Worm (Caenorhabditis elegans): ENCODE results near the gene aat-7.

aat-7 gene

DNA sequence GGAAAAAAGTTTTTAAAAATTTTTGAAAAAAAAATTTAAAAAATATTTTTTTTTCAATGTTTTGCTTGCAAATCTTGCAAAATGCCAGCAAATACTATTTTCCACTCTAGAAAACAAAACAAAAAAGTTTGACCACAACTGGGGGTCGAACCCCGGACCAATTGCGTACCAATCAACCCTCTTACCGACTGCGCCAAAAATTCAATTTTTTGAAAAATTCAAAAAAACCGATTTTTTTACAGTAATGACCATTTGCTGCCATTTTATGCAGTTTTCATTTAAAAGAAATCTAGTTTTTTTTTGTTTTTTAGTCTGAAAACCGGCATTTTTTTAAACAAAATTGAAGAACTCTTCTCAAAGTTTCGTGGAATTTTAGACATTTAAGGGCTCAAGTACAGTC is 24.2 kb upstream of the aat-7 start:
- TF ChIP-seq Y5F2A.4 (GFP tag; optimal IDR thresholded peaks at IDR 0.05) (no peak), attf-4 (tag; optimal IDR thresholded peaks at IDR 0.05) (no peak), D1046.2 (GFP tag; IDR thresholded peaks at IDR 0.05) (no peak), dmd-8 (GFP tag; IDR thresholded peaks at IDR 0.05) (no peak), zfp-3 (GFP tag; conservative IDR thresholded peaks at IDR 0.05) (no peak), aly-2 (tag; optimal IDR thresholded peaks at IDR 0.05) (no peak)

DNA sequence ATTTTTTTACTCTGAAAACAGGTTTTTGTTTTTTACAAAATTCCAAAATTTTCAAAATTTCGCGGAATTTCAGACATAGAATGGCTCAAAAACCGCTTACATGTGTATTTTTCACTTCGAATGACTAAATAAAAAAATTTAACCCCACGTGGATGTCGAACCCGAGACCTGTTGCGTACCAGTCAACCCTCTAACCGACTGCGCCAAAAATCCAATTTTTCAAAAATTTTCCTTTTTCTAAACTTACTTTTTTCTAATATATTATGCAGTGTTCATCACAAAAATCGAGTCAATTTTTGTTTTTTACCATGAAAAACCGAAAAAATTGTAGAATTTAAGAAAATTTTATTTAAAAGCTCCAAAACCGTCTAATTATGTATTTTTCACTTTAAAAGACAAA is 20.7 kb upstream of the aat-7 start:
- TF ChIP-seq nhr-6 (tag; optimal IDR thresholded peaks at IDR 0.05) (no peak), lin-38 (GFP tag; IDR thresholded peaks at IDR 0.05) (no peak), dpl-1 (GFP tag; optimal IDR thresholded peaks at IDR 0.05) (no peak), dmd-8 (GFP tag; IDR thresholded peaks at IDR 0.05) (no peak), hlh-11 (tag; optimal IDR thresholded peaks at IDR 0.05) (no peak), ztf-7 (tag; optimal IDR thresholded peaks at IDR 0.05) (no peak), unc-130 (GFP tag; optimal IDR thresholded peaks at IDR 0.05) (no peak), tra-1 (GFP tag; IDR thresholded peaks at IDR 0.05) (no peak), dmd-6 (GFP tag; IDR thresholded peaks at IDR 0.05) (no peak), aly-2 (tag; optimal IDR thresholded peaks at IDR 0.05) (no peak)

DNA sequence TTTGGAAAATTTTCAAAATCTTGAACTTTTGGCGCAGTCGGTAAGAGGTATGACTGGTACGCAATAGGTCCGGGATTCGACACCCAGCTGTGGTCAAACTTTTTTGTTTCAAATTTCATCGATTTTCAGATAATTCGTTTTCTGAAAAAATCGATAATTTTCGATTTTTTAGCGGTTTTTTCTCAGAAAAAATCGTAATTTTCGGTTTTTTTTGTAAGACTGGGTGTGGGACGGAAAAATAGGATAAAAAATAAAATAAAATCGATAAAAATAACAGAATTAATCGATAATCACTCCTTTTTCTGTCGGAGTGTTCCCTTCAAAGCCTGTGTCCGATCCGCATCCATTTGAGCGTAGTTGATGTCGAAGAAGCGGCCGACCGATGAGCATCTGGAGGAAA is 17.9 kb upstream of the aat-7 start:
- no peak for TF ChIP-seq madf-9 (GFP tag; conservative IDR thresholded peaks at IDR 0.05)
- peak; percentile 54 for TF ChIP-seq ceh-28 (tag; optimal IDR thresholded peaks at IDR 0.05)
- TF ChIP-seq ctbp-1 (GFP tag; IDR thresholded peaks at IDR 0.05): no peak

DNA sequence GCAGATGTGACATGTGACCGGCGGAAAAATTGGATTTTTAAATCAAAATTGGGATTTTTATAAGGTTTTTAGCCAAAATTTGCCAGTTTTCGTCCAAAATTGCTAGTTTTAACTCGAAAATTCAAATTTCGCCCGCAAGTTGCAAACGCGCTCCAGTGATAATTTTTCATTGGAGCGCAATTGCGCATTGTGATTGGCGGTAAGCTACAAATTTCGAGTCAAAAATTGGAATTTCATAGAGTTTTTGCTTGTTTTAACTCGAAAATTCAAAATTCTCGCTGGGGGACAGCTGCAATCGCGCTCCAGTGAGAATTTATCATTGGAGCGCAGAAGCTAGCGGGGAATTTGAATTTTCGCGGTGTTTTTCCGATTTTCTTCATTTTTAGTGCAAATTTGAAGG is 17.3 kb upstream of the aat-7 start:
- TF ChIP-seq ceh-32 (tag; optimal IDR thresholded peaks at IDR 0.05; ENCODE audit: poor library complexity) (no peak), nhr-11 (tag; optimal IDR thresholded peaks at IDR 0.05) (no peak), lin-38 (GFP tag; IDR thresholded peaks at IDR 0.05) (peak; percentile 88)

DNA sequence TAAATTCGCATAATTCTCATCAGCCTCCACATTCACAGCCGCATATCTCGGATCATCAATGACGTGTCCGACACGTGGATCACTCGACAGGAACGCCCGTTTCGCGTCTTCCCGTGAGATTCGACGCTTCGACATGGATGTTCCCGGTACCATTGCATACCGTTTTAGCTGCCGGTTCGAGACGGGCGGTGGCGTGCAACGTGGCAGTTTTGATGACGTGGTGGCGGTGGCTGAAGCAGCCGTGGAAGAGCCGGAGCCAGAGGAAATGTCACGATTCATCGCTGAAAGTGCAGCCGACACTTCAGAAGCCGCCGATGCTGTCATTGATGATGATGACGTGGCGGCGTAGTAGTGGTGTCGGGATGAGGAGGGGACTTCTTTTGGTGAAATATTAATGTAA is 15.1 kb upstream of the aat-7 start:
- TF ChIP-seq T20F7.1 (GFP tag; optimal IDR thresholded peaks at IDR 0.05): no peak
- no peak for TF ChIP-seq lin-39 (tag; optimal IDR thresholded peaks at IDR 0.05)
- TF ChIP-seq lir-3 (tag; optimal IDR thresholded peaks at IDR 0.05): no peak
- TF ChIP-seq set-16 (GFP tag; IDR thresholded peaks at IDR 0.05): peak; percentile 73
- no peak for TF ChIP-seq duxl-1 (tag; optimal IDR thresholded peaks at IDR 0.05; ENCODE audit: poor library complexity)
- no peak for TF ChIP-seq daf-16 (GFP tag; optimal IDR thresholded peaks at IDR 0.05)
- no peak for TF ChIP-seq daf-16 (tag; optimal IDR thresholded peaks at IDR 0.05)

DNA sequence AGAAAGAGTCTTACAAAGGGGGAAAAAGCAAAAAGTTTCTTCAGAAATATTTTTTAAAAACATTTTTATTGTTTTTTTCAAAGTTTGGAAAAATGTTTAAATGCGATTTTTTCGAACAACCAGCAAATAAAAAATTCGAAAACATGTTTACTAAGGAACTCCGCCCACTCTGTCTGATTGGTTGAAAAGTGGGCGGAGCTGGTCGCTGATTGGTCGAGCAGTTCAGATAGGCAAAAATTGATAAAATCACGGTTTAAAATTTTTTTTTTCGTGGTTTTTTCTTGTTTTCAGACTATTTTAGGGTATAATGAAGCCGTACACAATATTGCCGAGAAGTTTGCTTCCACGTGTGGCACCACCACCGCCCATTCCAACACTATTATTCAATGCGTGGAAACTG is 14.5 kb upstream of the aat-7 start:
- TF ChIP-seq aly-2 (tag; optimal IDR thresholded peaks at IDR 0.05) (no peak), egl-27 (tag; optimal IDR thresholded peaks at IDR 0.05) (no peak), spr-1 (tag; optimal IDR thresholded peaks at IDR 0.05) (no peak)

DNA sequence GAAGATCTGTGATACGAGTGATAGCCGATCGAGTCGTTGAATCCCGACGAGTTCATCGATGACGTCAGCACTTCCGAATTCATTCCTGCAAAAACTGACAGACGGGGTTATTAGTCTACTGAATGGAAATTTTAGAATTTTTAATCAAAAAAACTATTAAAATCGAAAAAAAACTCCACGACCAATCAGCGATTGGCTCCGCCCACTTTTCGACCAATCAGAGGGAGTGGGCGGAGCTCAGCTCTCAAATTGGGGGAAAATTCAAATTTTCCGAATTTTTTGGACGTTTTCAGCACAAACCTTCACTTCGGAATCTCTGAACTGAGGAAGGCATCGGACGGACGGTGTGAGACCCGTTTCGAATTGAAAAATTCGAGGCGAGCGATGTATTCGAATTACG is 13.7 kb upstream of the aat-7 start:
- TF ChIP-seq duxl-1 (tag; optimal IDR thresholded peaks at IDR 0.05; ENCODE audit: poor library complexity) (no peak), dmd-6 (GFP tag; IDR thresholded peaks at IDR 0.05) (no peak), ceh-32 (tag; optimal IDR thresholded peaks at IDR 0.05; ENCODE audit: poor library complexity) (no peak), spr-1 (tag; optimal IDR thresholded peaks at IDR 0.05) (no peak), ZK546.5 (tag; optimal IDR thresholded peaks at IDR 0.05) (no peak), mdt-29 (GFP tag; IDR thresholded peaks at IDR 0.05) (no peak), snpc-1.2 (GFP tag; IDR thresholded peaks at IDR 0.05) (no peak), nhr-111 (GFP tag; optimal IDR thresholded peaks at IDR 0.05) (no peak), attf-4 (tag; optimal IDR thresholded peaks at IDR 0.05) (no peak), F49E8.2 (tag; optimal IDR thresholded peaks at IDR 0.05; ENCODE audit: borderline replicate concordance) (no peak), T26A8.4 (GFP tag; IDR thresholded peaks at IDR 0.05) (no peak), egl-43 (GFP tag; IDR thresholded peaks at IDR 0.05) (no peak), gei-8 (GFP tag; optimal IDR thresholded peaks at IDR 0.05) (no peak), ZK337.2 (GFP tag; IDR thresholded peaks at IDR 0.05) (no peak), zip-2 (tag; optimal IDR thresholded peaks at IDR 0.05) (no peak), skn-1 (tag; optimal IDR thresholded peaks at IDR 0.05) (no peak), php-3 (GFP tag; IDR thresholded peaks at IDR 0.05) (no peak)
